Fruit fly (Drosophila melanogaster): ENCODE data around the gene Cox10.
A peak's percentile ranks its signal among the peaks of the same experiment; 100 is the strongest.

Cox10 gene

DNA sequence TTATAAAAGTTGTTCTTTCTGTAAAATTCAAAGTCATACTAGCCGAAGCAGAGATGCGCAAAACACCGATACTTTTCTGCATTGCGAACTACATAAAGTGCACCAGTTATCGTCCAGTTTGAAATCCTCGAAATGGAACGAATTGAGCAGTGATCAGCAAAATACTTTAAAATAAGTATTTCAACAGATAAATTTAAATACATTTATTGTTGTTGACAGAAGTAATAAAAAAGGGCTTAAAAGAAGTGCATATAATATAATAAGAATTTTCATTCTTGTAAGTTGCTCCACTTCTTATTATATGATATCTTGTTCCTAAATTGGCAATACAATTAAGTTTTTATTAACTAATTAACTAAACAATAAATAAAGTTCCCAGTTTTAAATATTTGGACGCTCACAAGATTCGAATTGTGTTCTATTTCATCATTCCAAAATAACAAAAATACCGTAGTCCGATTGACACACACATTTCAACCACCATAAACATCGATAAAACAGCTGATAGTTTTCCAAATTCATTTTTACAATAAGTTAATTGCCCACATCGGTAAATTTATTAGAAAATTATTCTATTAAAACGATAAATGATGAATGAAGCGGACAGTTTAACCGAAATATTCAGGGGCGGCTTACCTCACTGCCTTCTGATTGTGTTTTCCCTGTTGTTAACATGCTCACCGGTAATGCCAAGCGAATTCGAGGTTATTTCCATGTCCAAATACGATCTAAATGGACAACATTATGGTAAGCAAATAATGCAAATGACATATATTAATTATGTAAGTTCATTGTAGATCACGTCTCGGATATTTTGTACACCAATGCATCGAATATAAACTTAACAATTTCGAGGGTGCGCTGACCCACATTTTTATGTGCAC, 16.7 kb upstream of the Cox10 start, which contains the start of the genes Usp14 and CG4972 (continued):
- TF ChIP-seq CG7271 (tag; optimal IDR thresholded peaks at IDR 0.05): no peak
- no peak for TF ChIP-seq Dfd (GFP tag; optimal IDR thresholded peaks at IDR 0.05)
- no peak for TF ChIP-seq CG9215 (GFP tag; IDR thresholded peaks at IDR 0.05)
- TF ChIP-seq Hmr (GFP tag; optimal IDR thresholded peaks at IDR 0.05): no peak
- no peak for TF ChIP-seq CG13624 (GFP tag; optimal IDR thresholded peaks at IDR 0.05)
- TF ChIP-seq Elba2 (GFP tag; optimal IDR thresholded peaks at IDR 0.05): peak; percentile 3
- TF ChIP-seq ewg (GFP tag; optimal IDR thresholded peaks at IDR 0.05): peak; percentile 13
- no peak for TF ChIP-seq run (tag; optimal IDR thresholded peaks at IDR 0.05)
- no peak for TF ChIP-seq dimm (GFP tag; IDR thresholded peaks at IDR 0.05)
- no peak for TF ChIP-seq Dip2 (GFP tag; IDR thresholded peaks at IDR 0.05)
- peak; percentile 8 for TF ChIP-seq CG13775 (GFP tag; optimal IDR thresholded peaks at IDR 0.05)
- no peak for TF ChIP-seq CG13424 (tag; optimal IDR thresholded peaks at IDR 0.05)
- no peak for TF ChIP-seq repo (GFP tag; optimal IDR thresholded peaks at IDR 0.05)
- peak; percentile 41 for TF ChIP-seq Myb (GFP tag; optimal IDR thresholded peaks at IDR 0.05)
- no peak for TF ChIP-seq vfl (GFP tag; optimal IDR thresholded peaks at IDR 0.05)
- TF ChIP-seq Hr51 (GFP tag; optimal IDR thresholded peaks at IDR 0.05): no peak
- TF ChIP-seq bab2 (GFP tag; optimal IDR thresholded peaks at IDR 0.05): no peak
- no peak for TF ChIP-seq CG34224 (GFP tag; IDR thresholded peaks at IDR 0.05; ENCODE audit: partially characterized antibody)
- TF ChIP-seq CG2199 (GFP tag; IDR thresholded peaks at IDR 0.05): no peak
- no peak for TF ChIP-seq hth (optimal IDR thresholded peaks at IDR 0.05)
- peak in 1 of 2 experiments; percentile 27 for TF ChIP-seq Pdp1 (GFP tag; optimal IDR thresholded peaks at IDR 0.05)
- no peak for TF ChIP-seq scrt (GFP tag; optimal IDR thresholded peaks at IDR 0.05)
- no peak for TF ChIP-seq en (GFP tag; optimal IDR thresholded peaks at IDR 0.05)
- TF ChIP-seq Dref (GFP tag; IDR thresholded peaks at IDR 0.05): peak; percentile 54
- peak; percentile 20 for TF ChIP-seq CG12104 (GFP tag; optimal IDR thresholded peaks at IDR 0.05)
- TF ChIP-seq CG30020 (tag; optimal IDR thresholded peaks at IDR 0.05): peak; percentile 99
- TF ChIP-seq Hr3 (GFP tag; optimal IDR thresholded peaks at IDR 0.05): peak; percentile 0
- TF ChIP-seq HLHmδ (GFP tag; optimal IDR thresholded peaks at IDR 0.05): no peak
- TF ChIP-seq CG18599 (GFP tag; optimal IDR thresholded peaks at IDR 0.05): no peak
- peak; percentile 66 for TF ChIP-seq knrl (GFP tag; IDR thresholded peaks at IDR 0.05; ENCODE audit: partially characterized antibody)
- TF ChIP-seq CG3995 (GFP tag; optimal IDR thresholded peaks at IDR 0.05): peak; percentile 77
- TF ChIP-seq bigmax (GFP tag; optimal IDR thresholded peaks at IDR 0.05): peak; percentile 90
- peak; percentile 52; the same call in 1 of the 4 replicates for TF ChIP-seq Dll (GFP tag; IDR thresholded peaks at IDR 0.05; ENCODE audit: partially characterized antibody)
- peak; percentile 41; the same call in 1 of the 2 replicates for TF ChIP-seq MBD-R2 (GFP tag; IDR thresholded peaks at IDR 0.05)
- TF ChIP-seq dan (GFP tag; IDR thresholded peaks at IDR 0.05): no peak
- TF ChIP-seq CG15269 (tag; optimal IDR thresholded peaks at IDR 0.05): no peak
- no peak for TF ChIP-seq CG7372 (GFP tag; IDR thresholded peaks at IDR 0.05)
- no peak for TF ChIP-seq CG33213 (GFP tag; optimal IDR thresholded peaks at IDR 0.05)
- TF ChIP-seq CG5245 (GFP tag; optimal IDR thresholded peaks at IDR 0.05): no peak
- peak; percentile 99 for TF ChIP-seq CG1603 (tag; optimal IDR thresholded peaks at IDR 0.05)
- no peak for TF ChIP-seq pros (GFP tag; optimal IDR thresholded peaks at IDR 0.05)
- TF ChIP-seq Awh (GFP tag; IDR thresholded peaks at IDR 0.05): no peak
- no peak for TF ChIP-seq Poxn (GFP tag; IDR thresholded peaks at IDR 0.05)
- TF ChIP-seq Gsc (GFP tag; IDR thresholded peaks at IDR 0.05): no peak
- peak; percentile 16 for TF ChIP-seq CG10267 (tag; optimal IDR thresholded peaks at IDR 0.05)
- peak; percentile 56; the same call in 2 of the 3 replicates for TF ChIP-seq CG6791 (GFP tag; IDR thresholded peaks at IDR 0.05; ENCODE audit: partially characterized antibody)
- no peak for TF ChIP-seq CG9437 (GFP tag; optimal IDR thresholded peaks at IDR 0.05)
- TF ChIP-seq CG4617 (GFP tag; optimal IDR thresholded peaks at IDR 0.05; ENCODE audit: borderline replicate concordance): peak; percentile 19

Data from whole organism, embryonic.